Fruit fly (Drosophila melanogaster) whole organism, embryonic: Measurements from ENCODE around the gene sdk.

Experiments
- CG10147 ChIP-seq: fragments of 200-800 bp; sonication (Bioruptor generic); optimal IDR thresholded peaks from 2 replicates; lab custom pipeline; 2019; ENCODE audit warnings: missing biosample characterization, mild to moderate bottlenecking, missing genetic modification characterization, moderate library complexity
- CG10543 ChIP-seq: fragments of 200-800 bp; sonication (Bioruptor generic); optimal IDR thresholded peaks from 3 replicates; lab custom pipeline; 2017; ENCODE audit warnings: missing biosample characterization, mild to moderate bottlenecking, missing genetic modification characterization, moderate library complexity
- CG11085 ChIP-seq: fragments of 200-800 bp; sonication (Bioruptor generic); IDR thresholded peaks from 2 replicates; pipeline ENCODE4 v1.3.6; 2022; ENCODE audit warnings: missing biosample characterization, missing genetic modification characterization
- CG12659 ChIP-seq: fragments of 200-800 bp; sonication (Bioruptor generic); optimal IDR thresholded peaks from 3 replicates; lab custom pipeline; 2017; ENCODE audit warnings: mild to moderate bottlenecking, missing biosample characterization, missing genetic modification reagents, missing genetic modification characterization
- CG12769 ChIP-seq: fragments of 200-800 bp; sonication (Bioruptor generic); optimal IDR thresholded peaks from 2 replicates; lab custom pipeline; 2019; ENCODE audit warnings: missing biosample characterization, mild to moderate bottlenecking, missing genetic modification characterization, moderate library complexity
- CG13894 ChIP-seq: fragments of 200-800 bp; sonication (Bioruptor generic); optimal IDR thresholded peaks from 3 replicates; lab custom pipeline; 2018; ENCODE audit warnings: missing biosample characterization, mild to moderate bottlenecking, missing genetic modification characterization, moderate library complexity
- CG14050 ChIP-seq: fragments of 200-800 bp; sonication (Bioruptor generic); IDR thresholded peaks from 3 replicates; pipeline ENCODE4 v1.3.6; 2022; ENCODE audit warnings: missing biosample characterization, missing genetic modification characterization
- CG14860 ChIP-seq: fragments of 200-800 bp; sonication (Bioruptor generic); IDR thresholded peaks from 3 replicates; pipeline ENCODE4 v1.3.6; 2022; ENCODE audit warnings: missing biosample characterization, missing genetic modification characterization; ENCODE audit not compliant: partially characterized antibody
- CG15011 ChIP-seq: fragments of 200-800 bp; sonication (Bioruptor generic); optimal IDR thresholded peaks from 3 replicates; lab custom pipeline; 2018; ENCODE audit warnings: missing biosample characterization, mild to moderate bottlenecking, missing genetic modification characterization
- CG1603 ChIP-seq: fragments of 200-800 bp; sonication (Bioruptor generic); optimal IDR thresholded peaks from 2 replicates; lab custom pipeline; 2019; ENCODE audit warnings: missing biosample characterization, mild to moderate bottlenecking, missing genetic modification characterization, moderate library complexity
- CG16863 ChIP-seq: fragments of 200-800 bp; sonication (Bioruptor generic); optimal IDR thresholded peaks from 3 replicates; lab custom pipeline; 2016; ENCODE audit warnings: missing biosample characterization, missing genetic modification characterization
- CG17361 ChIP-seq: fragments of 200-800 bp; sonication (Bioruptor generic); IDR thresholded peaks from 3 replicates; pipeline ENCODE4 v1.3.6; 2022; ENCODE audit warnings: missing biosample characterization, missing genetic modification characterization
- CG17829 ChIP-seq: fragments of 200-800 bp; optimal IDR thresholded peaks from 2 replicates; lab custom pipeline; 2019; ENCODE audit warnings: missing biosample characterization, mild to moderate bottlenecking, missing genetic modification characterization, moderate library complexity
- CG17912 ChIP-seq: fragments of 200-800 bp; sonication (Bioruptor generic); optimal IDR thresholded peaks from 2 replicates; lab custom pipeline; 2018; ENCODE audit warnings: missing biosample characterization, mild to moderate bottlenecking, missing genetic modification characterization
- CG30431 ChIP-seq: fragments of 200-800 bp; sonication (Bioruptor generic); optimal IDR thresholded peaks from 2 replicates; lab custom pipeline; 2017; ENCODE audit warnings: missing biosample characterization, missing genetic modification characterization
- CG3163 ChIP-seq: fragments of 200-800 bp; sonication (Bioruptor generic); optimal IDR thresholded peaks from 3 replicates; lab custom pipeline; 2016; ENCODE audit warnings: missing biosample characterization, missing genetic modification characterization
- CG4282 ChIP-seq: fragments of 200-800 bp; sonication (Bioruptor generic); optimal IDR thresholded peaks from 2 replicates; lab custom pipeline; 2016; ENCODE audit warnings: missing biosample characterization, missing genetic modification characterization
- CG7357 ChIP-seq: fragments of 200-800 bp; sonication (Bioruptor generic); IDR thresholded peaks from 3 replicates; pipeline ENCODE4 v1.3.6; 2022; ENCODE audit warnings: missing biosample characterization, missing genetic modification characterization
- CG7963 ChIP-seq: fragments of 200-800 bp; sonication (Bioruptor generic); IDR thresholded peaks from 3 replicates; pipeline ENCODE4 v1.3.6; 2022; ENCODE audit warnings: missing biosample characterization, missing genetic modification characterization; ENCODE audit not compliant: partially characterized antibody
- CTCF ChIP-seq: fragments of 200-800 bp; sonication (Bioruptor generic); optimal IDR thresholded peaks from 2 replicates; lab custom pipeline; 2017; ENCODE audit warnings: missing biosample characterization, mild to moderate bottlenecking, missing genetic modification characterization, moderate library complexity
- Dbx ChIP-seq: fragments of 200-800 bp; sonication (Bioruptor generic); IDR thresholded peaks from 3 replicates; pipeline ENCODE4 v1.3.6; 2022; ENCODE audit warnings: missing biosample characterization, missing genetic modification characterization
- Doc3 ChIP-seq: fragments of 200-800 bp; sonication (Bioruptor generic); IDR thresholded peaks from 3 replicates; pipeline ENCODE4 v1.3.6; 2022; ENCODE audit warnings: missing biosample characterization, missing genetic modification characterization; ENCODE audit not compliant: partially characterized antibody
- Dp ChIP-seq: fragments of 200-800 bp; sonication (Bioruptor generic); optimal IDR thresholded peaks from 2 replicates; lab custom pipeline; 2018; ENCODE audit warnings: missing biosample characterization, mild to moderate bottlenecking, missing genetic modification characterization, moderate library complexity
- HLH4C ChIP-seq: fragments of 200-800 bp; sonication (Bioruptor generic); IDR thresholded peaks from 3 replicates; pipeline ENCODE4 v1.3.6; 2022; ENCODE audit warnings: missing biosample characterization, missing genetic modification characterization; ENCODE audit not compliant: partially characterized antibody
- Med ChIP-seq: fragments of 200-800 bp; sonication (Bioruptor generic); peaks from one replicate; lab custom pipeline; 2016; ENCODE audit warnings: missing biosample characterization, missing genetic modification characterization, mild to moderate bottlenecking, inconsistent platforms, moderate library complexity
- NC2β ChIP-seq: fragments of 200-800 bp; sonication (Bioruptor generic); optimal IDR thresholded peaks from 2 replicates; lab custom pipeline; 2016; ENCODE audit warnings: missing biosample characterization, missing genetic modification characterization
- PHDP ChIP-seq: fragments of 200-800 bp; sonication (Bioruptor generic); optimal IDR thresholded peaks from 3 replicates; lab custom pipeline; 2018; ENCODE audit warnings: missing biosample characterization, mild to moderate bottlenecking, missing genetic modification characterization, moderate library complexity
- Ptx1 ChIP-seq: fragments of 200-800 bp; sonication (Bioruptor generic); IDR thresholded peaks from 2 replicates; pipeline ENCODE4 v1.3.6; 2022; ENCODE audit warnings: missing biosample characterization, missing genetic modification characterization
- Side ChIP-seq: fragments of 200-800 bp; sonication (Bioruptor generic); optimal IDR thresholded peaks from 2 replicates; lab custom pipeline; 2016; ENCODE audit warnings: missing biosample characterization, missing genetic modification characterization
- TFAM ChIP-seq: fragments of 200-800 bp; sonication (Bioruptor generic); optimal IDR thresholded peaks from 2 replicates; lab custom pipeline; 2017; ENCODE audit warnings: missing biosample characterization, missing genetic modification characterization, inconsistent platforms
- Xrp1 ChIP-seq: fragments of 200-800 bp; sonication (Bioruptor generic); IDR thresholded peaks from 2 replicates; pipeline ENCODE4 v1.3.6; 2022; ENCODE audit warnings: missing biosample characterization, missing genetic modification characterization
- amos ChIP-seq: fragments of 200-800 bp; sonication (Bioruptor generic); IDR thresholded peaks from 2 replicates; pipeline ENCODE4 v1.3.6; 2022; ENCODE audit warnings: missing biosample characterization, missing genetic modification characterization; ENCODE audit not compliant: partially characterized antibody
- crp ChIP-seq, 2 experiments: fragments of 200-800 bp; sonication (Bioruptor generic); optimal IDR thresholded peaks; 2 replicates in 1 of 2; 3 replicates in 1 of 2; lab custom pipeline; 2017; ENCODE audit warnings: missing biosample characterization in 2 of 2, missing genetic modification characterization in 2 of 2, mild to moderate bottlenecking in 1 of 2, moderate library complexity in 1 of 2
- dmrt11E ChIP-seq: fragments of 200-800 bp; sonication (Bioruptor generic); optimal IDR thresholded peaks from 3 replicates; lab custom pipeline; 2018; ENCODE audit warnings: missing biosample characterization, mild to moderate bottlenecking, missing genetic modification characterization, moderate library complexity
- eve ChIP-seq, 2 experiments: fragments of >200 bp; optimal IDR thresholded peaks; 2 replicates each; lab custom pipeline; 2017; ENCODE audit warnings: missing biosample characterization in 2 of 2, missing genetic modification characterization in 2 of 2
- grau ChIP-seq: fragments of 200-800 bp; optimal IDR thresholded peaks from 3 replicates; lab custom pipeline; 2019; ENCODE audit warnings: missing biosample characterization, mild to moderate bottlenecking, missing genetic modification characterization, moderate library complexity
- hkb ChIP-seq, 2 experiments: fragments of 200-800 bp in 1 of 2; fragments of >200 bp in 1 of 2; sonication (Bioruptor generic) in 1 of 2; IDR thresholded peaks in 1 of 2; optimal IDR thresholded peaks in 1 of 2; 2 replicates each; pipeline versions ENCODE4 v1.3.6 to Lab custom; 2017 to 2022; ENCODE audit warnings: missing biosample characterization in 1 of 2, missing genetic modification characterization in 1 of 2
- kni ChIP-seq: fragments of 200-800 bp; sonication (Bioruptor generic); optimal IDR thresholded peaks from 3 replicates; lab custom pipeline; 2017; ENCODE audit warnings: mild to moderate bottlenecking, missing biosample characterization, missing genetic modification reagents, missing genetic modification characterization
- mam ChIP-seq: fragments of 200-800 bp; sonication (Bioruptor generic); optimal IDR thresholded peaks from 3 replicates; lab custom pipeline; 2016; ENCODE audit warnings: missing biosample characterization, missing genetic modification characterization
- mld ChIP-seq: fragments of 200-800 bp; sonication (Bioruptor generic); IDR thresholded peaks from 3 replicates; pipeline ENCODE4 v1.3.6; 2022; ENCODE audit warnings: missing biosample characterization, missing genetic modification characterization; ENCODE audit not compliant: partially characterized antibody
- org-1 ChIP-seq: fragments of 200-800 bp; sonication (Bioruptor generic); optimal IDR thresholded peaks from 2 replicates; lab custom pipeline; 2017; ENCODE audit warnings: missing biosample characterization, missing genetic modification characterization
- pzg ChIP-seq: fragments of 200-800 bp; sonication (Bioruptor generic); optimal IDR thresholded peaks from 3 replicates; lab custom pipeline; 2018; ENCODE audit warnings: missing biosample characterization, mild to moderate bottlenecking, missing genetic modification characterization, moderate library complexity
- run ChIP-seq: fragments of 200-800 bp; sonication (Bioruptor generic); optimal IDR thresholded peaks from 3 replicates; lab custom pipeline; 2018; ENCODE audit warnings: missing biosample characterization, mild to moderate bottlenecking, missing genetic modification characterization
- shn ChIP-seq: fragments of 200-800 bp; sonication (Bioruptor generic); optimal IDR thresholded peaks from 3 replicates; lab custom pipeline; 2016; ENCODE audit warnings: missing biosample characterization, missing genetic modification characterization
- slbo ChIP-seq: fragments of 200-800 bp; sonication (Bioruptor generic); IDR thresholded peaks from 2 replicates; pipeline ENCODE4 v1.3.6; 2022; ENCODE audit warnings: missing biosample characterization, missing genetic modification characterization
- so ChIP-seq: fragments of 200-800 bp; sonication (Bioruptor generic); IDR thresholded peaks from 3 replicates; pipeline ENCODE4 v1.3.6; 2022; ENCODE audit warnings: missing biosample characterization, missing genetic modification characterization
- stwl ChIP-seq: fragments of 200-800 bp; sonication (Bioruptor generic); optimal IDR thresholded peaks from 3 replicates; lab custom pipeline; 2018; ENCODE audit warnings: missing biosample characterization, mild to moderate bottlenecking, missing genetic modification characterization, moderate library complexity
- tll ChIP-seq, 2 experiments: fragments of 200-800 bp in 1 of 2; fragments of >200 bp in 1 of 2; sonication (Bioruptor generic) in 1 of 2; optimal IDR thresholded peaks; 2 replicates each; lab custom pipeline; 2017 to 2019; ENCODE audit warnings: missing biosample characterization in 2 of 2, missing genetic modification characterization in 2 of 2, mild to moderate bottlenecking in 1 of 2, moderate library complexity in 1 of 2
- twi ChIP-seq: fragments of 200-800 bp; optimal IDR thresholded peaks from 2 replicates; lab custom pipeline; 2019; ENCODE audit warnings: missing biosample characterization, mild to moderate bottlenecking, missing genetic modification characterization, moderate library complexity
- vnd ChIP-seq: fragments of 200-800 bp; sonication (Bioruptor generic); IDR thresholded peaks from 3 replicates; pipeline ENCODE4 v1.3.6; 2022; ENCODE audit warnings: missing biosample characterization, missing genetic modification characterization; ENCODE audit not compliant: partially characterized antibody
- yki ChIP-seq: fragments of >200 bp; optimal IDR thresholded peaks from 3 replicates; lab custom pipeline; 2018

Gene sdk

DNA sequence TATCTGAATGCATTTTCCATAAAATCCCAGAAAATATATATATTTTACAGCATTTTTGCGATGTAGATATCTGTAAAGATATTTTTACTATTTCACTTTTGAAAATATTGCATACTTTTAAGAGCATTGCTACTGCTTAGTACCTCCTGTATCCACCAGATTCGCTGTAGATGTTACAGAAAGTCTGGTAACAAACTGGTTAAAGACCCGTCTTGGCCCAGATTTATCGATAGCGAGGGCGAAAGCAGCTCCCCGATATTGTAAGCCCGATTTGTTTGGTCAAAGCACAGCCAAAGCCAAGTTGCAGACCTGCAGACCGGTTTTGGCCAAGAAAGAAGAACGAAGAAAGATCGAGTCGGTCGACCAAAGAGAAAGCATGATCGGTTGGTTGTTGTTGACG, 97.8 kb downstream of the sdk start, which contains the start of gene tw (continued):
- TF ChIP-seq crp (GFP tag; optimal IDR thresholded peaks at IDR 0.05; lab: Kevin White, UChicago) = no peak
- TF ChIP-seq CG17829 (tag; lab: Kevin White, UChicago) = no peak
- no peak for TF ChIP-seq yki (lab: Kevin White, UChicago)
- TF ChIP-seq slbo (GFP tag; lab: Robert Waterston, UW) = no peak
- no peak for TF ChIP-seq CG11085
- no peak for TF ChIP-seq grau (tag; lab: Kevin White, UChicago)
- no peak for TF ChIP-seq so
- no peak for TF ChIP-seq run (tag; lab: Kevin White, UChicago)
- TF ChIP-seq hkb (optimal IDR thresholded peaks at IDR 0.05; lab: Kevin White, UChicago) = no peak
- no peak for TF ChIP-seq hkb (GFP tag; IDR thresholded peaks at IDR 0.05; lab: Robert Waterston, UW)
- TF ChIP-seq Side (GFP tag; lab: Kevin White, UChicago) = no peak
- no peak for TF ChIP-seq Doc3 (GFP tag; lab: Robert Waterston, UW)
- peak; percentile 92 for TF ChIP-seq CTCF (GFP tag; lab: Kevin White, UChicago)
- TF ChIP-seq CG14860 (GFP tag; lab: Robert Waterston, UW) = no peak
- TF ChIP-seq tll (GFP tag; optimal IDR thresholded peaks at IDR 0.05; lab: Kevin White, UChicago) = no peak
- no peak for TF ChIP-seq CG15011 (GFP tag; lab: Kevin White, UChicago)
- TF ChIP-seq Ptx1 (GFP tag; lab: Robert Waterston, UW) = no peak
- TF ChIP-seq amos (GFP tag; lab: Robert Waterston, UW) = peak; percentile 57
- no peak for TF ChIP-seq PHDP (tag; lab: Kevin White, UChicago)
- peak; percentile 22 for TF ChIP-seq pzg (GFP tag; lab: Kevin White, UChicago)
- TF ChIP-seq shn (GFP tag; lab: Kevin White, UChicago) = no peak
- no peak for TF ChIP-seq dmrt11E (tag; lab: Kevin White, UChicago)
- peak; percentile 24 for TF ChIP-seq stwl
- TF ChIP-seq CG17361 (GFP tag; lab: Robert Waterston, UW) = no peak
- peak; percentile 10 for TF ChIP-seq kni (GFP tag; lab: Kevin White, UChicago)
- TF ChIP-seq Xrp1 (GFP tag; lab: Robert Waterston, UW) = no peak
- TF ChIP-seq mld (GFP tag; lab: Robert Waterston, UW) = 0 out of 3 replicates have a peak, but pooled peaks have one; percentile 49
- TF ChIP-seq mam (GFP tag; lab: Kevin White, UChicago) = no peak
- no peak for TF ChIP-seq TFAM (GFP tag; lab: Kevin White, UChicago)
- no peak for TF ChIP-seq CG4282 (GFP tag; lab: Kevin White, UChicago)
- TF ChIP-seq CG16863 = no peak
- no peak for TF ChIP-seq CG30431 (GFP tag; lab: Kevin White, UChicago)
- no peak for TF ChIP-seq CG12659 (GFP tag; lab: Kevin White, UChicago)
- TF ChIP-seq CG7357 = no peak
- TF ChIP-seq twi (tag; lab: Kevin White, UChicago) = no peak
- no peak for TF ChIP-seq CG17912 (GFP tag; lab: Kevin White, UChicago)
- no peak for TF ChIP-seq Dbx (GFP tag; lab: Robert Waterston, UW)
- no peak for TF ChIP-seq vnd (GFP tag; lab: Robert Waterston, UW)
- TF ChIP-seq CG1603 = peak; percentile 42
- peak; percentile 79 for TF ChIP-seq CG12769 (tag; lab: Kevin White, UChicago)
- TF ChIP-seq eve (GFP tag; optimal IDR thresholded peaks at IDR 0.05; lab: Kevin White, UChicago) = no peak
- TF ChIP-seq CG7963 (GFP tag; lab: Robert Waterston, UW) = peak; percentile 48; the same call in 1 of the 3 replicates
- no peak for TF ChIP-seq CG10543
- TF ChIP-seq CG3163 (GFP tag; lab: Kevin White, UChicago) = no peak
- TF ChIP-seq Med (GFP tag; lab: Kevin White, UChicago) = peak; percentile 68
- TF ChIP-seq Dp (GFP tag; lab: Kevin White, UChicago) = no peak
- no peak for TF ChIP-seq NC2β (GFP tag; lab: Kevin White, UChicago)
- TF ChIP-seq CG13894 (tag; lab: Kevin White, UChicago) = peak; percentile 71
- TF ChIP-seq org-1 (GFP tag; lab: Kevin White, UChicago) = no peak
- peak; percentile 29; the same call in 1 of the 3 replicates for TF ChIP-seq HLH4C (GFP tag; lab: Robert Waterston, UW)
- TF ChIP-seq CG14050 = no peak
- no peak for TF ChIP-seq CG10147
